Worm (Caenorhabditis elegans) whole organism, L3 larva: ENCODE data around the gene srz-13.

Source experiments
- R02D3.7 ChIP-seq: fragments of 150-350 bp; optimal IDR thresholded peaks from 2 replicates; lab custom pipeline; 2014; ENCODE audit warnings: missing biosample characterization, missing genetic modification characterization
- aly-2 ChIP-seq: fragments of 150-350 bp; optimal IDR thresholded peaks from 2 replicates; lab custom pipeline; 2014; ENCODE audit warnings: missing biosample characterization, missing genetic modification characterization
- ceh-82 ChIP-seq: fragments of 150-350 bp; optimal IDR thresholded peaks from 2 replicates; lab custom pipeline; 2014; ENCODE audit warnings: missing biosample characterization, missing genetic modification characterization
- ceh-9 ChIP-seq: sonication (generic microtip); optimal IDR thresholded peaks from 2 replicates; lab custom pipeline; 2018; ENCODE audit warnings: missing biosample characterization, missing genetic modification characterization
- daf-12 ChIP-seq: fragments of 150-350 bp; optimal IDR thresholded peaks from 2 replicates; lab custom pipeline; 2014; ENCODE audit warnings: missing biosample characterization, missing genetic modification reagents, missing genetic modification characterization
- egl-27 ChIP-seq: sonication (generic microtip); optimal IDR thresholded peaks from 4 replicates; lab custom pipeline; 2017; ENCODE audit warnings: missing biosample characterization, missing genetic modification reagents, missing genetic modification characterization
- egl-5 ChIP-seq: fragments of 150-350 bp; optimal IDR thresholded peaks from 2 replicates; lab custom pipeline; 2017; ENCODE audit warnings: missing biosample characterization, missing genetic modification reagents, missing genetic modification characterization, inconsistent platforms
- elt-1 ChIP-seq: fragments of 150-350 bp; optimal IDR thresholded peaks from 2 replicates; lab custom pipeline; 2014; ENCODE audit warnings: missing biosample characterization, missing genetic modification characterization
- elt-2 ChIP-seq: sonication (generic microtip); optimal IDR thresholded peaks from 2 replicates; lab custom pipeline; 2016; ENCODE audit warnings: missing genetic modification reagents, mild to moderate bottlenecking, missing genetic modification characterization, missing compliant biosample characterization
- elt-3 ChIP-seq, 3 experiments: fragments of 150-350 bp in 1 of 3; sonication (generic microtip) in 2 of 3; optimal IDR thresholded peaks; 2 replicates in 2 of 3; 4 replicates in 1 of 3; lab custom pipeline; 2014 to 2017; ENCODE audit warnings: missing biosample characterization in 3 of 3, missing genetic modification characterization in 3 of 3
- eor-1 ChIP-seq, 2 experiments: fragments of 150-350 bp; optimal IDR thresholded peaks; 2 replicates each; lab custom pipeline; 2014 to 2018; ENCODE audit warnings: missing biosample characterization in 2 of 2, missing genetic modification characterization in 2 of 2
- fkh-10 ChIP-seq: sonication (generic microtip); optimal IDR thresholded peaks from 2 replicates; lab custom pipeline; 2017; ENCODE audit warnings: missing biosample characterization, missing genetic modification reagents, missing genetic modification characterization
- fos-1 ChIP-seq: fragments of 150-350 bp; optimal IDR thresholded peaks from 2 replicates; lab custom pipeline; 2014; ENCODE audit warnings: missing biosample characterization, missing genetic modification characterization
- hmg-11 ChIP-seq: sonication (generic microtip); optimal IDR thresholded peaks from 2 replicates; lab custom pipeline; 2016; ENCODE audit warnings: missing genetic modification characterization, missing compliant biosample characterization
- jun-1 ChIP-seq: fragments of 150-350 bp; optimal IDR thresholded peaks from 2 replicates; lab custom pipeline; 2014; ENCODE audit warnings: missing biosample characterization, missing genetic modification reagents, missing genetic modification characterization
- lin-15B ChIP-seq: fragments of 150-350 bp; optimal IDR thresholded peaks from 2 replicates; lab custom pipeline; 2014; ENCODE audit warnings: missing biosample characterization, missing genetic modification characterization
- mdl-1 ChIP-seq: fragments of 150-350 bp; optimal IDR thresholded peaks from 2 replicates; lab custom pipeline; 2014; ENCODE audit warnings: missing biosample characterization, missing genetic modification characterization
- mml-1 ChIP-seq: fragments of 150-350 bp; sonication (generic microtip); optimal IDR thresholded peaks from 3 replicates; lab custom pipeline; 2014; ENCODE audit warnings: missing biosample characterization, missing genetic modification characterization
- nhr-11 ChIP-seq: fragments of 150-350 bp; optimal IDR thresholded peaks from 2 replicates; lab custom pipeline; 2014; ENCODE audit warnings: missing biosample characterization, missing genetic modification characterization
- nhr-12 ChIP-seq: fragments of 150-350 bp; optimal IDR thresholded peaks from 2 replicates; lab custom pipeline; 2014; ENCODE audit warnings: missing biosample characterization, missing genetic modification characterization
- nhr-23 ChIP-seq: fragments of 150-350 bp; optimal IDR thresholded peaks from 2 replicates; lab custom pipeline; 2014; ENCODE audit warnings: missing biosample characterization, missing genetic modification reagents, missing genetic modification characterization
- nhr-237 ChIP-seq: fragments of 150-350 bp; optimal IDR thresholded peaks from 2 replicates; lab custom pipeline; 2014; ENCODE audit warnings: missing biosample characterization, missing genetic modification characterization
- nhr-25 ChIP-seq: sonication (generic microtip); optimal IDR thresholded peaks from 2 replicates; lab custom pipeline; 2017; ENCODE audit warnings: missing biosample characterization, missing genetic modification characterization
- nhr-43 ChIP-seq: sonication (generic microtip); optimal IDR thresholded peaks from 2 replicates; lab custom pipeline; 2016; ENCODE audit warnings: mild to moderate bottlenecking, missing genetic modification characterization, missing compliant biosample characterization; ENCODE audit not compliant: poor library complexity, severe bottlenecking
- nhr-67 ChIP-seq: fragments of 150-350 bp; optimal IDR thresholded peaks from 2 replicates; lab custom pipeline; 2014; ENCODE audit warnings: missing biosample characterization, missing genetic modification characterization
- pha-4 ChIP-seq: fragments of 150-350 bp; optimal IDR thresholded peaks from 2 replicates; lab custom pipeline; 2014; ENCODE audit warnings: missing biosample characterization, missing genetic modification reagents, missing genetic modification characterization
- pqm-1 ChIP-seq: fragments of 150-350 bp; optimal IDR thresholded peaks from 2 replicates; lab custom pipeline; 2017; ENCODE audit warnings: missing biosample characterization, missing genetic modification characterization, inconsistent platforms
- sea-2 ChIP-seq: fragments of 150-350 bp; sonication (generic microtip); optimal IDR thresholded peaks from 4 replicates; lab custom pipeline; 2014; ENCODE audit warnings: missing biosample characterization, missing genetic modification reagents, missing genetic modification characterization
- skn-1 ChIP-seq: fragments of 150-350 bp; optimal IDR thresholded peaks from 2 replicates; lab custom pipeline; 2014; ENCODE audit warnings: missing biosample characterization, missing genetic modification characterization
- snpc-4 ChIP-seq: fragments of 150-350 bp; optimal IDR thresholded peaks from 2 replicates; lab custom pipeline; 2014; ENCODE audit warnings: missing biosample characterization, missing genetic modification characterization
- tbx-2 ChIP-seq: sonication (generic microtip); optimal IDR thresholded peaks from 2 replicates; lab custom pipeline; 2016; ENCODE audit warnings: mild to moderate bottlenecking, missing genetic modification characterization, missing compliant biosample characterization
- unc-62 ChIP-seq: fragments of 150-350 bp; sonication (generic microtip); optimal IDR thresholded peaks from 4 replicates; lab custom pipeline; 2014; ENCODE audit warnings: missing biosample characterization, missing genetic modification reagents, missing genetic modification characterization
- zag-1 ChIP-seq: fragments of 150-350 bp; optimal IDR thresholded peaks from 2 replicates; lab custom pipeline; 2014; ENCODE audit warnings: missing biosample characterization, missing genetic modification characterization
- ztf-11 ChIP-seq: fragments of 150-350 bp; optimal IDR thresholded peaks from 2 replicates; lab custom pipeline; 2014; ENCODE audit warnings: missing biosample characterization, missing genetic modification characterization
- ztf-4 ChIP-seq: fragments of 150-350 bp; optimal IDR thresholded peaks from 2 replicates; lab custom pipeline; 2014; ENCODE audit warnings: missing biosample characterization, missing genetic modification characterization

Gene srz-13

ce11 chrV:16142371-16142770 lies 39.8 kb upstream of the srz-13 start, which contains the start of gene fbxa-18:
fbxa-18 (plus strand) TSS chrV:16142671.
- no peak for TF ChIP-seq hmg-11 (tag; lab: Kevin White, UChicago)
- TF ChIP-seq nhr-11 (tag; lab: Kevin White, UChicago) = no peak
- no peak for TF ChIP-seq nhr-43 (tag; lab: Kevin White, UChicago)
- no peak for TF ChIP-seq nhr-67 (tag; lab: Kevin White, UChicago)
- TF ChIP-seq elt-3 (tag; optimal IDR thresholded peaks at IDR 0.05; lab: Kevin White, UChicago) = no peak
- no peak for TF ChIP-seq nhr-23 (tag; lab: Kevin White, UChicago)
- no peak for TF ChIP-seq ceh-82 (tag; lab: Kevin White, UChicago)
- no peak for TF ChIP-seq egl-5 (tag; lab: Kevin White, UChicago)
- TF ChIP-seq nhr-12 (tag; lab: Kevin White, UChicago) = no peak
- TF ChIP-seq elt-1 (tag; lab: Kevin White, UChicago) = no peak
- no peak for TF ChIP-seq ztf-11 (tag; lab: Kevin White, UChicago)
- TF ChIP-seq pha-4 = no peak
- TF ChIP-seq nhr-25 (tag; lab: Kevin White, UChicago) = no peak
- no peak for TF ChIP-seq mml-1 (tag; lab: Kevin White, UChicago)
- TF ChIP-seq, all 47 proteins: peak for 0

DNA sequence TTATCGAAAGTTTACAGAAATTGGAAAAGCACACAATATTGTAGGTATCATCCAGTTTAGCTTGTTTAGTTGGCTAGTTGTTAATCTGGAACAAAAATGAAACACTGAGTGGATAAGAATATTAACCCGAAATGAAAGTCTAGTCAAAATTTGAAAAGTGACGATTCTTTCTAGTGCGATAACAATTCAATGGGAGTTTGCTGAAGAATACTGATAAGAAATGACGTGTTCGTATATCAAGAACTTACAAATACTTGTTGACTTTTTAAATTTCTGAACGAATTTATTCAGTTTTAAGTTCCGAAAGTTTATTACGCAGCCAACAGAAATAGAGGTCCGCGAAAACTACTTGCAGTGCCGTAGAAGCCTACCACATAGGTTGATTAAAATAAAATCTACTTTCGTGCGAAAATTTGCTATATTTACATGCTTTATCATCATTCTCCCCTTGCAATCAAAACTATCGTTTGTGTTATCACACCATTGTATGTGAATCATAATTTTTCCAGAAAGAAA lies 39.1 kb upstream of the srz-13 start, which contains the start of gene fbxa-88:
TSS of gene fbxa-88 (minus strand) at position 51 of the 516 bp plus-strand sequence.
- TF ChIP-seq skn-1 (tag; lab: Kevin White, UChicago) (peak; percentile 15), pqm-1 (tag; lab: Kevin White, UChicago) (peak; percentile 58), elt-2 (peak; percentile 80), zag-1 (tag; lab: Kevin White, UChicago) (no peak)

DNA sequence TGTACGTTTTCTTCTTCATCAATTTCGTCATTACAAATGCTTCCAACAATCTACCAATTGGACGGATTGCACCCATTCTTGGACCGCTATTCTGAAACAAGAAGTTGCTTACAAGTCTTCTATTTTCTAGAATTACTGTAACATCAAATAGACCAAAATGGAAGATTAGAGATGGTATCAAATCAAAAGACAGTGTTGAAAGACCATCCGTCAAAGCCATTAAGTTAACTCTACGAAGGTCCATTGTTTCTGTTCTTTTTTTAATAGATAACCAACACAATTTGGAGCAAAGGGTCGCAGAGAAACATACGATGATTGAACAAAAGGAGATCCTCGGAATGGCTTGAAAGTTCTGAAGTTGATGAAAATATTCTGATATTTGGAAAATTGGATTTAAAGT lies 37.2 kb upstream of the srz-13 start:
- TF ChIP-seq snpc-4 (tag; lab: Kevin White, UChicago) (no peak), R02D3.7 (tag; lab: Kevin White, UChicago) (no peak), lin-15B (tag; lab: Kevin White, UChicago) (no peak), tbx-2 (no peak), unc-62 (no peak), ztf-11 (tag; lab: Kevin White, UChicago) (no peak), egl-5 (tag; lab: Kevin White, UChicago) (no peak), ztf-4 (no peak), daf-12 (tag; lab: Kevin White, UChicago) (no peak)

ce11 chrV:16148805-16149204 lies 33.4 kb upstream of the srz-13 start, which contains the start of gene F10A3.4:
F10A3.4 (plus strand) TSS chrV:16149105.
- TF ChIP-seq ceh-9 (tag; lab: Kevin White, UChicago) = no peak
- TF ChIP-seq elt-2 = peak; percentile 15

DNA sequence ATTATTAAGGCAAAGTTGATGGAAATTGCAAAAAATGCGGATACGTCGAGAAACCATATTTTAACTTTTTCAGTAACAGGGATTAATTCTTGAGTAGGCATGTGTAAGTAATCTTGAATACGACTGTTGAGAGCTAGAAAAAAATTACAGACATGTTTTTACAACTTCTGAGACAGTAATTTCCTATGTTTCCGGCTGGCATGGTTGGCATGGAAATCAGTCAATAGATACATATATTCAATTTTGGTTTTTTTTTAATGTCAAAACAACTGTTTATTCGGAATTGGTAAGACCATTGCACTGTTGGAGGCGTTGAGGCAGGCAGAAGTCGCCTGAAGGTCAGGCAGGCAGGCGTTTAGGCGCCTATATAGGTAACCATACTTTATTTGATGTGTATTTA lies 28.8 kb upstream of the srz-13 start, which contains the start of gene str-254:
TSS of gene str-254 (minus strand) at position 101 of the 400 bp plus-strand sequence.
- TF ChIP-seq eor-1 (tag; optimal IDR thresholded peaks at IDR 0.05; lab: Kevin White, UChicago) = no peak
- TF ChIP-seq egl-27 (tag; lab: Kevin White, UChicago) = no peak
- TF ChIP-seq egl-5 (tag; lab: Kevin White, UChicago) = no peak
- TF ChIP-seq aly-2 (tag; lab: Kevin White, UChicago) = no peak
- TF ChIP-seq, all 47 proteins: peak for 0

- TF ChIP-seq unc-62 (no peak), egl-5 (tag; lab: Kevin White, UChicago) (no peak), zag-1 (tag; lab: Kevin White, UChicago) (no peak), fkh-10 (no peak), ztf-4 (no peak), mml-1 (tag; lab: Kevin White, UChicago) (no peak), nhr-237 (tag; lab: Kevin White, UChicago) (no peak), fos-1 (no peak), mdl-1 (no peak), lin-15B (tag; lab: Kevin White, UChicago) (no peak), jun-1 (tag; lab: Kevin White, UChicago) (no peak), tbx-2 (no peak), snpc-4 (tag; lab: Kevin White, UChicago) (no peak), aly-2 (tag; lab: Kevin White, UChicago) (no peak), skn-1 (tag; lab: Kevin White, UChicago) (no peak), eor-1 (tag; optimal IDR thresholded peaks at IDR 0.05; lab: Kevin White, UChicago) (no peak), sea-2 (GFP tag; lab: Kevin White, UChicago) (no peak)
Observed at ce11 chrV:16155111-16155510, 27.1 kb upstream of the srz-13 start, which contains the start of gene str-97. str-97 (minus strand) TSS chrV:16155211.
